Worm (Caenorhabditis elegans): ENCODE measurements around the gene C16C8.27.

DNA sequence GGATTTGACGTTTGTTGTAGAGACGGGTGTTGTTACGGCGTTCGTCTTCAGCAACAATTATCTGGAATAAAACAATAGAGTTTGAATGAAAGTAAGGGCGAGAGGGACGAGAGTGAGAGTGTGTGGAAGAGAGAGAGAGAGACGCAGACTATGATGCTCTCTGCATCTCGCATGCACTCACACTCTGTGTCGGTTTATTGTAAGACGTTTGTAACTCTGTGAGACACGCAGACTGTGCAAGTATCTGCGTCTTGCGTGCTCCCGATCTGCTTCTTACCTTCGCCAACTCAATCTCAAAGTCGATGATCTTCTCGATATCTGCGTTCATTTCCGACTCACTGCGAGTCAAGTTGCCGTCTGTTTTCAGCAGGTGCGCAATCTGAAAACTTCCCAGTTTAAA, 18.5 kb upstream of the C16C8.27 start:
- TF ChIP-seq zag-1 (tag; optimal IDR thresholded peaks at IDR 0.05) (no peak), blmp-1 (tag; optimal IDR thresholded peaks at IDR 0.05; ENCODE audit: insufficient read depth) (no peak), snpc-4 (tag; optimal IDR thresholded peaks at IDR 0.05) (no peak), fos-1 (tag; optimal IDR thresholded peaks at IDR 0.05) (no peak), lin-13 (GFP tag; optimal IDR thresholded peaks at IDR 0.05) (no peak)
